Worm (Caenorhabditis elegans) whole organism, L2 larva: ENCODE measurements around the gene B0244.10.

ENCODE experiments used
- lin-11 ChIP-seq: fragments of 150-350 bp; sonication (generic microtip); optimal IDR thresholded peaks from 2 replicates; lab custom pipeline; 2014; ENCODE audit warnings: missing biosample characterization, missing genetic modification characterization, inconsistent platforms, mixed read lengths
- lin-39 ChIP-seq: fragments of 150-350 bp; optimal IDR thresholded peaks from 2 replicates; lab custom pipeline; 2014; ENCODE audit warnings: missing biosample characterization, missing genetic modification reagents, missing genetic modification characterization
- nhr-11 ChIP-seq: fragments of 150-350 bp; optimal IDR thresholded peaks from 2 replicates; lab custom pipeline; 2014; ENCODE audit warnings: missing biosample characterization, missing genetic modification characterization
- nhr-77 ChIP-seq: fragments of 150-350 bp; optimal IDR thresholded peaks from 2 replicates; lab custom pipeline; 2014; ENCODE audit warnings: missing biosample characterization, missing genetic modification characterization
- snpc-4 ChIP-seq: fragments of 150-350 bp; optimal IDR thresholded peaks from 2 replicates; lab custom pipeline; 2014; ENCODE audit warnings: missing biosample characterization, missing genetic modification characterization
- unc-62 ChIP-seq: fragments of 150-350 bp; optimal IDR thresholded peaks from 2 replicates; lab custom pipeline; 2014; ENCODE audit warnings: missing biosample characterization, missing genetic modification reagents, missing genetic modification characterization
- zag-1 ChIP-seq: fragments of 150-350 bp; optimal IDR thresholded peaks from 2 replicates; lab custom pipeline; 2014; ENCODE audit warnings: missing biosample characterization, missing genetic modification characterization

DNA sequence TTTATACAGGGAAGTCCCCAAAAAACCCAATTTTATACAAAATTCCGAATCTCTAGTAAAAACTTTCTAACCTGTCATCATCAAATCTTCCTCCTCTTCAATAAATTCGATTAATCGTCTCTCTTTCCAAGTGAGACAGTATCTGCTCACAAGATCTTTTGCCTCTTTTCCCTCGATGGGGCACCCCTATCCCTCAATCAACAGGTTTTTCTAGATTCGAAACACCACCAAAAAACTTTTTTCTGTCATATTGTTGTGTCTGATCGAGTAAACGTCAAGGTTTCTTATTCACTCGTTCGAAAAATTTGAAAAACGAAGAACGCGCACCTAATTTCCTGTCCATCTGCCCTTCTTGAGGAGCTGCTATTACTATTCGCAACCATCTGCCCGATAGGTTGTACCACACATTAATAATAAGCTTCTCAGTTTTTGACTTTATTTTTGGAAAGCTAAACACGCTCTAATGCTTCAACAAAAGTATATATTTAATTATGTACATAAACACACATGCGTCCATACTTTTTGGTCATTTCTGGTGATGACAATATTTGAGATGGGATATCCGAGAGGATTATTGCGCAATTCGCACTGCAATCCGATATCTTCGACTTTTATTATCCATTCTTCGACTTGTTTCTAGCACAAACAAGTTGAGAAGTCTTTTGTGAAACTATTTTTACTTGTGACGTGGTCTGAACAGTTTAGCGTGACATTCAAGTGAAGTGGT, 15.7 kb upstream of the B0244.10 start:
- TF ChIP-seq lin-39 (tag; lab: Kevin White, UChicago) (no peak), lin-11 (tag; lab: Kevin White, UChicago) (no peak), nhr-11 (tag; lab: Kevin White, UChicago) (no peak), unc-62 (GFP tag; lab: Kevin White, UChicago) (no peak), snpc-4 (tag; lab: Kevin White, UChicago) (no peak), zag-1 (tag; lab: Kevin White, UChicago) (no peak), nhr-77 (tag; lab: Kevin White, UChicago) (no peak)
